Worm (Caenorhabditis elegans): Measurements from ENCODE around the gene Y54G11A.17.
A peak's percentile ranks its signal among the peaks of the same experiment; 100 is the strongest.

Y54G11A.17 gene

ce11 chrII:14349356-14349923 is at the start of gene Y54G11A.17, which contains the start of the genes lin-7 and elof-1:
Gene Y54G11A.17, minus strand, starts transcription at chrII:14349406.
Gene lin-7, minus strand, starts transcription at chrII:14349406.
Gene elof-1, plus strand, starts transcription at chrII:14349738.
- TF ChIP-seq unc-130 (GFP tag; optimal IDR thresholded peaks at IDR 0.05) (peak; percentile 7), F33H1.4 (GFP tag; IDR thresholded peaks at IDR 0.05) (peak; percentile 73), nfya-1 (tag; optimal IDR thresholded peaks at IDR 0.05; ENCODE audit: borderline replicate concordance, insufficient read depth) (no peak), K11D2.4 (GFP tag; IDR thresholded peaks at IDR 0.05) (no peak), pha-4 (tag; optimal IDR thresholded peaks at IDR 0.05) (peak; percentile 77), rec-8 (tag; optimal IDR thresholded peaks at IDR 0.05) (no peak), lin-35 (GFP tag; optimal IDR thresholded peaks at IDR 0.05) (peak in 2 of 3 experiments; percentile 9 to 85), mel-28 (tag; optimal IDR thresholded peaks at IDR 0.05; ENCODE audit: borderline replicate concordance) (no peak), aptf-2 (GFP tag; conservative IDR thresholded peaks at IDR 0.05) (no peak), C06A6.2 (GFP tag; conservative IDR thresholded peaks at IDR 0.05) (no peak), ceh-27 (GFP tag; optimal IDR thresholded peaks at IDR 0.05) (peak; percentile 82), hmg-20 (GFP tag; IDR thresholded peaks at IDR 0.05) (no peak), nfya-2 (GFP tag; IDR thresholded peaks at IDR 0.05) (no peak), ceh-100 (GFP tag; IDR thresholded peaks at IDR 0.05) (peak; percentile 51), Y67H2A.10 (GFP tag; conservative IDR thresholded peaks at IDR 0.05) (peak; percentile 77; the same call in 1 of the 2 replicates), hrde-1 (tag; optimal IDR thresholded peaks at IDR 0.05; ENCODE audit: borderline replicate concordance) (no peak), zfh-2 (GFP tag; conservative IDR thresholded peaks at IDR 0.05) (no peak), D2030.7 (GFP tag; IDR thresholded peaks at IDR 0.05) (peak; percentile 92), ztf-6 (GFP tag; IDR thresholded peaks at IDR 0.05) (no peak), ceh-40 (GFP tag; IDR thresholded peaks at IDR 0.05) (no peak), zim-3 (tag; optimal IDR thresholded peaks at IDR 0.05) (no peak), egrh-3 (GFP tag; IDR thresholded peaks at IDR 0.05) (no peak), Y56A3A.18 (GFP tag; IDR thresholded peaks at IDR 0.05) (0 out of 2 replicates have a peak, but pooled peaks have one; percentile 20), ztf-26 (tag; optimal IDR thresholded peaks at IDR 0.05) (peak; percentile 23), snpc-4 (GFP tag; optimal IDR thresholded peaks at IDR 0.05) (peak; percentile 32), snpc-4 (tag; optimal IDR thresholded peaks at IDR 0.05) (peak in 3 of 4 experiments; percentile 57 to 77 (median 59)), pbrm-1 (GFP tag; IDR thresholded peaks at IDR 0.05) (peak; percentile 71), hlh-12 (tag; optimal IDR thresholded peaks at IDR 0.05) (no peak), let-526 (GFP tag; IDR thresholded peaks at IDR 0.05) (no peak), bed-1 (GFP tag; IDR thresholded peaks at IDR 0.05) (no peak), cebp-2 (GFP tag; IDR thresholded peaks at IDR 0.05) (no peak), F52B5.7 (tag; optimal IDR thresholded peaks at IDR 0.05) (no peak), hsf-1 (GFP tag; IDR thresholded peaks at IDR 0.05) (no peak), sdz-38 (tag; optimal IDR thresholded peaks at IDR 0.05) (no peak), C17E4.6 (GFP tag; IDR thresholded peaks at IDR 0.05) (peak; percentile 44; the same call in 1 of the 2 replicates), tlf-1 (GFP tag; optimal IDR thresholded peaks at IDR 0.05) (peak; percentile 76), F22D6.2 (tag; optimal IDR thresholded peaks at IDR 0.05) (no peak), T26A5.8 (tag; optimal IDR thresholded peaks at IDR 0.05) (no peak), nhr-80 (tag; optimal IDR thresholded peaks at IDR 0.05) (peak; percentile 6), efl-1 (GFP tag; optimal IDR thresholded peaks at IDR 0.05) (peak; percentile 90), ztf-28 (GFP tag; IDR thresholded peaks at IDR 0.05) (peak; percentile 69), madf-6 (GFP tag; IDR thresholded peaks at IDR 0.05) (peak; percentile 75), sptf-2 (GFP tag; optimal IDR thresholded peaks at IDR 0.05) (no peak), mcd-1 (GFP tag; IDR thresholded peaks at IDR 0.05) (peak; percentile 74), ets-4 (GFP tag; optimal IDR thresholded peaks at IDR 0.05) (no peak), B0019.2 (GFP tag; conservative IDR thresholded peaks at IDR 0.05) (peak; percentile 81), F37B4.10 (GFP tag; IDR thresholded peaks at IDR 0.05) (no peak), xnd-1 (tag; optimal IDR thresholded peaks at IDR 0.05) (peak; percentile 28), dox-1 (GFP tag; IDR thresholded peaks at IDR 0.05) (peak; percentile 83)
